Fruit fly (Drosophila melanogaster): ENCODE data around the gene Fmr1.

DNA sequence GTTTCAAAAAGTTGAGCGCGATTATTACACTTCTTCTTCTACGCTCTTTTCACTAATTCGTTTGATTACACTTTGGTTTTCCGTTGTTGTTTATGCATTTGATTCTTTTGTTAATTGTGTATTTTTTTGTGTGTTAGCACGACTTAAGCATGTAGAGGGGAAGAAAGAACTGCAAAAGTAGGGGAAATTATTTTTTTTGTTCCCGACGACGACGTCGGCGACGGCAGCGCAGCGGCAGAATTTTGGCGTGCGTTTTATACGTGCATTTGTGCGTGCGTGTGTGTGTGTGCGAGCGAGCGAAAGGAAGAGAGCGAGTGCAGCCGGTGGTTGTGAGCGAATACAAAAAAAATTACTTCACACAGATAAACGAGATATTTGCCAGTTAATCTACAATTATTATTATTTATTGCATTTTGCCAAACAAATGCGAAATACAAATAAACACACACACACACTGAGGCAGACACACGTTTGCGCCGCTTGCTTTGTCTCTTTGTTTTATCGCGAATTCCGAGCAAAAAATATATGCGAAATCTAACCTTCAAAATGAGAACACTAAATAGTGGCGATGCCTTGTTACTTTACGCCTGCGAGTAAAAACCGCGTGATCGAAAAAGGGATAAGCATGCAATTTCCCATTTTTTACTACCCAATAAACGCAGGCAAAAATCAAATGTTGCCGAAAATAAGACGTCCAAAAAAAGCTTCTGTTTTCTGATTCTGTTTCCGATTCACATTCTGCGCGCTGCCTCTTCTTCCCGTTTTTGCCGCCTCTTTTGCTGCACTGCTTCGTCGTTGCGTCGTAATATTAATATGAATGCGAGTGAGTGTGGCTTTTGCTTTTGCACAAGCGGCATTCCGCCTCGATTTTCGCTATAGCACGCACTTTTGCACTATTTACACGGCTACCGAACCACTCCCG, 23.8 kb upstream of the Fmr1 start:
- no peak for TF ChIP-seq CG8478 (optimal IDR thresholded peaks at IDR 0.05)
- no peak for TF ChIP-seq CTCF (optimal IDR thresholded peaks at IDR 0.05)
